Worm (Caenorhabditis elegans) whole organism, L3 larva: Measurements from ENCODE around the gene str-45.
"Not testable (repeated sequence)": the region's sequence is repeated elsewhere in the genome, so short reads cannot be mapped to it uniquely, and the experiment has no call there.

Source experiments
- R02D3.7 ChIP-seq: fragments of 150-350 bp; optimal IDR thresholded peaks from 2 replicates; lab custom pipeline; 2014; ENCODE audit warnings: missing biosample characterization, missing genetic modification characterization
- ZK546.5 ChIP-seq: sonication (generic microtip); optimal IDR thresholded peaks from 2 replicates; lab custom pipeline; 2017; ENCODE audit warnings: missing biosample characterization, missing genetic modification characterization
- ceh-28 ChIP-seq: fragments of 150-350 bp; optimal IDR thresholded peaks from 2 replicates; lab custom pipeline; 2014; ENCODE audit warnings: missing biosample characterization, missing genetic modification reagents, missing genetic modification characterization
- daf-12 ChIP-seq: fragments of 150-350 bp; optimal IDR thresholded peaks from 2 replicates; lab custom pipeline; 2014; ENCODE audit warnings: missing biosample characterization, missing genetic modification reagents, missing genetic modification characterization
- egl-27 ChIP-seq: sonication (generic microtip); optimal IDR thresholded peaks from 4 replicates; lab custom pipeline; 2017; ENCODE audit warnings: missing biosample characterization, missing genetic modification reagents, missing genetic modification characterization
- egl-5 ChIP-seq: fragments of 150-350 bp; optimal IDR thresholded peaks from 2 replicates; lab custom pipeline; 2017; ENCODE audit warnings: missing biosample characterization, missing genetic modification reagents, missing genetic modification characterization, inconsistent platforms
- elt-1 ChIP-seq: fragments of 150-350 bp; optimal IDR thresholded peaks from 2 replicates; lab custom pipeline; 2014; ENCODE audit warnings: missing biosample characterization, missing genetic modification characterization
- elt-2 ChIP-seq: sonication (generic microtip); optimal IDR thresholded peaks from 2 replicates; lab custom pipeline; 2016; ENCODE audit warnings: missing genetic modification reagents, mild to moderate bottlenecking, missing genetic modification characterization, missing compliant biosample characterization
- elt-3 ChIP-seq, 3 experiments: fragments of 150-350 bp in 1 of 3; sonication (generic microtip) in 2 of 3; optimal IDR thresholded peaks; 2 replicates in 2 of 3; 4 replicates in 1 of 3; lab custom pipeline; 2014 to 2017; ENCODE audit warnings: missing biosample characterization in 3 of 3, missing genetic modification characterization in 3 of 3
- eor-1 ChIP-seq, 2 experiments: fragments of 150-350 bp; optimal IDR thresholded peaks; 2 replicates each; lab custom pipeline; 2014 to 2018; ENCODE audit warnings: missing biosample characterization in 2 of 2, missing genetic modification characterization in 2 of 2
- fkh-2 ChIP-seq: fragments of 150-350 bp; optimal IDR thresholded peaks from 2 replicates; lab custom pipeline; 2014; ENCODE audit warnings: missing biosample characterization, missing genetic modification reagents, missing genetic modification characterization
- hmg-11 ChIP-seq: sonication (generic microtip); optimal IDR thresholded peaks from 2 replicates; lab custom pipeline; 2016; ENCODE audit warnings: missing genetic modification characterization, missing compliant biosample characterization
- jun-1 ChIP-seq: fragments of 150-350 bp; optimal IDR thresholded peaks from 2 replicates; lab custom pipeline; 2014; ENCODE audit warnings: missing biosample characterization, missing genetic modification reagents, missing genetic modification characterization
- lin-15B ChIP-seq: fragments of 150-350 bp; optimal IDR thresholded peaks from 2 replicates; lab custom pipeline; 2014; ENCODE audit warnings: missing biosample characterization, missing genetic modification characterization
- lin-39 ChIP-seq: fragments of 150-350 bp; optimal IDR thresholded peaks from 2 replicates; lab custom pipeline; 2018; ENCODE audit warnings: missing biosample characterization, missing genetic modification reagents, missing genetic modification characterization
- lsy-12 ChIP-seq: sonication (generic microtip); optimal IDR thresholded peaks from 2 replicates; lab custom pipeline; 2016; ENCODE audit warnings: mild to moderate bottlenecking, missing genetic modification characterization, missing compliant biosample characterization
- mdl-1 ChIP-seq: fragments of 150-350 bp; optimal IDR thresholded peaks from 2 replicates; lab custom pipeline; 2014; ENCODE audit warnings: missing biosample characterization, missing genetic modification characterization
- mml-1 ChIP-seq: fragments of 150-350 bp; sonication (generic microtip); optimal IDR thresholded peaks from 3 replicates; lab custom pipeline; 2014; ENCODE audit warnings: missing biosample characterization, missing genetic modification characterization
- nfya-1 ChIP-seq: sonication (generic microtip); optimal IDR thresholded peaks from 2 replicates; lab custom pipeline; 2017; ENCODE audit warnings: missing genetic modification characterization, mild to moderate bottlenecking, missing compliant biosample characterization, antibody characterized with exemption, moderate library complexity; ENCODE audit not compliant: insufficient read depth
- nhr-12 ChIP-seq: fragments of 150-350 bp; optimal IDR thresholded peaks from 2 replicates; lab custom pipeline; 2014; ENCODE audit warnings: missing biosample characterization, missing genetic modification characterization
- nhr-23 ChIP-seq: fragments of 150-350 bp; optimal IDR thresholded peaks from 2 replicates; lab custom pipeline; 2014; ENCODE audit warnings: missing biosample characterization, missing genetic modification reagents, missing genetic modification characterization
- nhr-237 ChIP-seq: fragments of 150-350 bp; optimal IDR thresholded peaks from 2 replicates; lab custom pipeline; 2014; ENCODE audit warnings: missing biosample characterization, missing genetic modification characterization
- nhr-25 ChIP-seq: sonication (generic microtip); optimal IDR thresholded peaks from 2 replicates; lab custom pipeline; 2017; ENCODE audit warnings: missing biosample characterization, missing genetic modification characterization
- nhr-28 ChIP-seq: fragments of 150-350 bp; optimal IDR thresholded peaks from 2 replicates; lab custom pipeline; 2014; ENCODE audit warnings: missing biosample characterization, missing genetic modification characterization
- nhr-43 ChIP-seq: sonication (generic microtip); optimal IDR thresholded peaks from 2 replicates; lab custom pipeline; 2016; ENCODE audit warnings: mild to moderate bottlenecking, missing genetic modification characterization, missing compliant biosample characterization; ENCODE audit not compliant: poor library complexity, severe bottlenecking
- nhr-67 ChIP-seq: fragments of 150-350 bp; optimal IDR thresholded peaks from 2 replicates; lab custom pipeline; 2014; ENCODE audit warnings: missing biosample characterization, missing genetic modification characterization
- nhr-76 ChIP-seq: fragments of 150-350 bp; sonication (generic microtip); optimal IDR thresholded peaks from 5 replicates; lab custom pipeline; 2014; ENCODE audit warnings: missing biosample characterization, missing genetic modification characterization
- nhr-77 ChIP-seq: fragments of 150-350 bp; optimal IDR thresholded peaks from 2 replicates; lab custom pipeline; 2014; ENCODE audit warnings: missing biosample characterization, missing genetic modification characterization
- pha-4 ChIP-seq: fragments of 150-350 bp; optimal IDR thresholded peaks from 2 replicates; lab custom pipeline; 2014; ENCODE audit warnings: missing biosample characterization, missing genetic modification reagents, missing genetic modification characterization
- pqm-1 ChIP-seq: fragments of 150-350 bp; optimal IDR thresholded peaks from 2 replicates; lab custom pipeline; 2017; ENCODE audit warnings: missing biosample characterization, missing genetic modification characterization, inconsistent platforms
- skn-1 ChIP-seq: fragments of 150-350 bp; optimal IDR thresholded peaks from 2 replicates; lab custom pipeline; 2014; ENCODE audit warnings: missing biosample characterization, missing genetic modification characterization
- snpc-4 ChIP-seq: fragments of 150-350 bp; optimal IDR thresholded peaks from 2 replicates; lab custom pipeline; 2014; ENCODE audit warnings: missing biosample characterization, missing genetic modification characterization
- tbx-2 ChIP-seq: sonication (generic microtip); optimal IDR thresholded peaks from 2 replicates; lab custom pipeline; 2016; ENCODE audit warnings: mild to moderate bottlenecking, missing genetic modification characterization, missing compliant biosample characterization
- unc-62 ChIP-seq: fragments of 150-350 bp; sonication (generic microtip); optimal IDR thresholded peaks from 4 replicates; lab custom pipeline; 2014; ENCODE audit warnings: missing biosample characterization, missing genetic modification reagents, missing genetic modification characterization
- zag-1 ChIP-seq: fragments of 150-350 bp; optimal IDR thresholded peaks from 2 replicates; lab custom pipeline; 2014; ENCODE audit warnings: missing biosample characterization, missing genetic modification characterization
- ztf-11 ChIP-seq: fragments of 150-350 bp; optimal IDR thresholded peaks from 2 replicates; lab custom pipeline; 2014; ENCODE audit warnings: missing biosample characterization, missing genetic modification characterization
- ztf-4 ChIP-seq: fragments of 150-350 bp; optimal IDR thresholded peaks from 2 replicates; lab custom pipeline; 2014; ENCODE audit warnings: missing biosample characterization, missing genetic modification characterization

str-45 gene

ce11 chrV:15119517-15119916, 39.3 kb upstream of the str-45 start, which contains the start of gene flor-1:
Gene flor-1, minus strand, starts transcription at chrV:15119617.
- TF ChIP-seq lin-39 (tag; lab: Kevin White, UChicago) = no peak
- TF ChIP-seq lsy-12 = no peak
- no peak for TF ChIP-seq nhr-67 (tag; lab: Kevin White, UChicago)
- TF ChIP-seq R02D3.7 (tag; lab: Kevin White, UChicago) = no peak
- no peak for TF ChIP-seq nhr-12
- no peak for TF ChIP-seq eor-1 (tag; optimal IDR thresholded peaks at IDR 0.05; lab: Kevin White, UChicago)
- TF ChIP-seq lin-15B (tag; lab: Kevin White, UChicago) = no peak
- TF ChIP-seq elt-1 (tag; lab: Kevin White, UChicago) = no peak
- no peak for TF ChIP-seq ztf-11 (tag; lab: Kevin White, UChicago)
- no peak for TF ChIP-seq pqm-1 (tag; lab: Kevin White, UChicago)
- TF ChIP-seq ZK546.5 (tag; lab: Kevin White, UChicago) = no peak
- no peak for TF ChIP-seq ceh-28 (tag; lab: Kevin White, UChicago)
- no peak for TF ChIP-seq zag-1

- not testable (repeated sequence) for TF ChIP-seq egl-27 (tag; lab: Kevin White, UChicago); elt-1 (tag; lab: Kevin White, UChicago); elt-3 (tag; optimal IDR thresholded peaks at IDR 0.05; lab: Kevin White, UChicago)
These were observed 33.6 kb upstream of the str-45 start, which contains the start of gene ugt-30 for ce11 chrV:15125162-15125561. Gene ugt-30, minus strand, starts transcription at chrV:15125262.

- TF ChIP-seq snpc-4 (tag; lab: Kevin White, UChicago) (no peak), elt-1 (tag; lab: Kevin White, UChicago) (no peak), nhr-28 (tag; lab: Kevin White, UChicago) (no peak), daf-12 (tag; lab: Kevin White, UChicago) (no peak), jun-1 (tag; lab: Kevin White, UChicago) (no peak), mml-1 (tag; lab: Kevin White, UChicago) (no peak), hmg-11 (tag; lab: Kevin White, UChicago) (no peak), nhr-67 (tag; lab: Kevin White, UChicago) (no peak), nhr-237 (no peak), unc-62 (GFP tag; lab: Kevin White, UChicago) (no peak), lsy-12 (no peak)
These were observed 31.4 kb upstream of the str-45 start, which contains the start of gene srj-27 for ce11 chrV:15127413-15127812. Gene srj-27, minus strand, starts transcription at chrV:15127513.

ce11 chrV:15127955-15128354, 30.8 kb upstream of the str-45 start, which contains the start of gene srr-7:
Gene srr-7, plus strand, starts transcription at chrV:15128255.
- no peak for TF ChIP-seq pqm-1 (tag; lab: Kevin White, UChicago)
- no peak for TF ChIP-seq nhr-76 (tag; lab: Kevin White, UChicago)
- TF ChIP-seq nhr-77 (tag; lab: Kevin White, UChicago) = no peak
- no peak for TF ChIP-seq hmg-11 (tag; lab: Kevin White, UChicago)

- no peak for TF ChIP-seq egl-27 (tag; lab: Kevin White, UChicago)
- TF ChIP-seq, all 47 proteins: peak for 0
These were observed 26.4 kb upstream of the str-45 start, which contains the start of gene str-171 for ce11 chrV:15132423-15132822. Gene str-171, minus strand, starts transcription at chrV:15132523.

DNA sequence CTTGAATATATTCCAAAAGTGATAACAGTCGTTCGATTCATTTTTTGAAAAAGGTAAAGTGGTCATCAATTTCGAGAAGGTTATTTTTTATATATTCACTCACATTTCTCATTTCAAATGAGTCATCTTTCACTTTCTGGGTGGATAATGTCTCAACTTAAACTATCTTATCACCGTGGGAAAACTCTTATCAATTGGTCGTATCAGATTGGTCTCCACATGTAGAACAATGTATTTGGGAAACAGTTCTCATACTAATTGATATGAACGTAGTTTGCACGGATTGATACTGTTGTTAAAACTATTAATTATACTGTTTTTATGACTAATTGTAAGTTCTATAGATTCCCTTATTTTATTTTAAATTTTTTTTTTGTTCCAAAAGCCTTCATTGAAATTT, 25.0 kb upstream of the str-45 start:
- no peak for TF ChIP-seq tbx-2 (tag; lab: Kevin White, UChicago)
- no peak for TF ChIP-seq ztf-4 (tag; lab: Kevin White, UChicago)
- peak; percentile 47 for TF ChIP-seq pqm-1 (tag; lab: Kevin White, UChicago)
- peak; percentile 62 for TF ChIP-seq elt-2
- TF ChIP-seq elt-3 (tag; optimal IDR thresholded peaks at IDR 0.05; lab: Kevin White, UChicago) = no peak
- no peak for TF ChIP-seq pha-4
- TF ChIP-seq nhr-23 (tag; lab: Kevin White, UChicago) = no peak

ce11 chrV:15136772-15137171, 22.0 kb upstream of the str-45 start, which contains the start of gene aipl-1:
Gene aipl-1, minus strand, starts transcription at chrV:15136801.
- TF ChIP-seq nhr-43 (tag; lab: Kevin White, UChicago) (no peak), nhr-76 (tag; lab: Kevin White, UChicago) (no peak), mdl-1 (tag; lab: Kevin White, UChicago) (no peak), lin-15B (tag; lab: Kevin White, UChicago) (peak; percentile 94), skn-1 (peak; percentile 9), R02D3.7 (tag; lab: Kevin White, UChicago) (peak; percentile 69), pqm-1 (tag; lab: Kevin White, UChicago) (peak; percentile 74), lsy-12 (no peak), nhr-67 (tag; lab: Kevin White, UChicago) (no peak), snpc-4 (tag; lab: Kevin White, UChicago) (peak; percentile 79), fkh-2 (no peak), zag-1 (no peak), ceh-28 (tag; lab: Kevin White, UChicago) (peak; percentile 42), nfya-1 (tag; lab: Kevin White, UChicago) (peak; percentile 84), nhr-25 (tag; lab: Kevin White, UChicago) (peak; percentile 66), elt-3 (tag; optimal IDR thresholded peaks at IDR 0.05; lab: Kevin White, UChicago) (peak in 1 of 3 experiments; percentile 66), eor-1 (tag; optimal IDR thresholded peaks at IDR 0.05; lab: Kevin White, UChicago) (no peak), nhr-12 (no peak), egl-5 (tag; lab: Kevin White, UChicago) (peak; percentile 21), mml-1 (tag; lab: Kevin White, UChicago) (no peak), jun-1 (tag; lab: Kevin White, UChicago) (peak; percentile 39), pha-4 (peak; percentile 95)
